Fruit fly (Drosophila melanogaster) whole organism, embryonic: ENCODE results near the gene salm.
A peak's percentile ranks its signal among the peaks of the same experiment; 100 is the strongest.

Source experiments
- Adf1 ChIP-seq: fragments of 200-800 bp; sonication (Bioruptor generic); IDR thresholded peaks from 2 replicates; pipeline ENCODE4 v1.3.6; 2022; ENCODE audit warnings: missing biosample characterization, missing genetic modification characterization
- Aef1 ChIP-seq: fragments of 200-800 bp; sonication (Bioruptor generic); IDR thresholded peaks from 3 replicates; pipeline ENCODE4 v1.3.6; 2022; ENCODE audit warnings: missing biosample characterization, missing genetic modification characterization
- Bgb ChIP-seq: fragments of 200-800 bp; sonication (Bioruptor generic); IDR thresholded peaks from 2 replicates; pipeline ENCODE4 v1.3.6; 2022; ENCODE audit warnings: missing biosample characterization, missing genetic modification characterization; ENCODE audit not compliant: partially characterized antibody
- CG10274 ChIP-seq: fragments of 200-800 bp; sonication (Bioruptor generic); optimal IDR thresholded peaks from 3 replicates; lab custom pipeline; 2017; ENCODE audit warnings: missing biosample characterization, mild to moderate bottlenecking, missing genetic modification characterization
- CG11247 ChIP-seq: fragments of 200-800 bp; sonication (Bioruptor generic); IDR thresholded peaks from 2 replicates; pipeline ENCODE4 v1.3.6; 2022; ENCODE audit warnings: missing biosample characterization, missing genetic modification characterization
- CG12769 ChIP-seq: fragments of 200-800 bp; sonication (Bioruptor generic); optimal IDR thresholded peaks from 2 replicates; lab custom pipeline; 2019; ENCODE audit warnings: missing biosample characterization, mild to moderate bottlenecking, missing genetic modification characterization, moderate library complexity
- CG14667 ChIP-seq: fragments of 200-800 bp; sonication (Bioruptor generic); IDR thresholded peaks from 2 replicates; pipeline ENCODE4 v1.3.6; 2022; ENCODE audit warnings: missing biosample characterization, missing genetic modification characterization
- CG15479 ChIP-seq: fragments of 200-800 bp; sonication (Bioruptor generic); optimal IDR thresholded peaks from 3 replicates; lab custom pipeline; 2019; ENCODE audit warnings: missing biosample characterization, mild to moderate bottlenecking, missing genetic modification characterization, moderate library complexity
- CG17385 ChIP-seq: fragments of 200-800 bp; sonication (Bioruptor generic); optimal IDR thresholded peaks from 3 replicates; lab custom pipeline; 2018; ENCODE audit warnings: missing biosample characterization, mild to moderate bottlenecking, missing genetic modification characterization
- CG1832 ChIP-seq: fragments of 200-800 bp; sonication (Bioruptor generic); optimal IDR thresholded peaks from 2 replicates; lab custom pipeline; 2017; ENCODE audit warnings: missing biosample characterization, mild to moderate bottlenecking, missing genetic modification characterization, inconsistent platforms
- CG32532 ChIP-seq: fragments of 200-800 bp; sonication (Bioruptor generic); IDR thresholded peaks from 2 replicates; pipeline ENCODE4 v1.3.6; 2022; ENCODE audit warnings: missing biosample characterization, missing genetic modification characterization
- CG32767 ChIP-seq: fragments of 200-800 bp; sonication (Bioruptor generic); IDR thresholded peaks from 2 replicates; pipeline ENCODE4 v1.3.6; 2022; ENCODE audit warnings: missing biosample characterization, missing genetic modification characterization
- CG6654 ChIP-seq: fragments of 200-800 bp; sonication (Bioruptor generic); optimal IDR thresholded peaks from 2 replicates; lab custom pipeline; 2017; ENCODE audit warnings: missing biosample characterization, mild to moderate bottlenecking, missing genetic modification characterization
- Dad ChIP-seq: fragments of 200-800 bp; sonication (Bioruptor generic); optimal IDR thresholded peaks from 3 replicates; lab custom pipeline; 2016; ENCODE audit warnings: missing biosample characterization, missing genetic modification characterization
- Drgx ChIP-seq: fragments of 200-800 bp; sonication (Bioruptor generic); IDR thresholded peaks from 2 replicates; pipeline ENCODE4 v1.3.6; 2022; ENCODE audit warnings: missing biosample characterization, missing genetic modification characterization
- Ets97D ChIP-seq: fragments of 200-800 bp; sonication (Bioruptor generic); optimal IDR thresholded peaks from 3 replicates; lab custom pipeline; 2016; ENCODE audit warnings: missing biosample characterization, missing genetic modification characterization
- HLHmδ ChIP-seq: fragments of 200-800 bp; sonication (Bioruptor generic); optimal IDR thresholded peaks from 2 replicates; lab custom pipeline; 2018; ENCODE audit warnings: missing biosample characterization, mild to moderate bottlenecking, missing genetic modification characterization, moderate library complexity
- HmgD ChIP-seq: fragments of 200-800 bp; sonication (Bioruptor generic); optimal IDR thresholded peaks from 3 replicates; lab custom pipeline; 2016; ENCODE audit warnings: missing biosample characterization, missing genetic modification characterization
- Hmr ChIP-seq: fragments of 200-800 bp; sonication (Bioruptor generic); optimal IDR thresholded peaks from 3 replicates; lab custom pipeline; 2017; ENCODE audit warnings: mild to moderate bottlenecking, missing biosample characterization, missing genetic modification reagents, missing genetic modification characterization
- Kr ChIP-seq: fragments of 200-800 bp; sonication (Bioruptor generic); optimal IDR thresholded peaks from 2 replicates; lab custom pipeline; 2017; ENCODE audit warnings: missing biosample characterization, mild to moderate bottlenecking, missing genetic modification characterization
- MBD-R2 ChIP-seq: fragments of 200-800 bp; sonication (Bioruptor generic); IDR thresholded peaks from 2 replicates; pipeline ENCODE4 v1.3.6; 2022; ENCODE audit warnings: missing biosample characterization, missing genetic modification characterization
- Nf-YA ChIP-seq: fragments of 200-800 bp; sonication (Bioruptor generic); IDR thresholded peaks from 2 replicates; pipeline ENCODE4 v1.3.6; 2022; ENCODE audit warnings: missing biosample characterization, missing genetic modification characterization
- Tbp ChIP-seq: fragments of >200 bp; optimal IDR thresholded peaks from 2 replicates; lab custom pipeline; 2018; ENCODE audit warnings: missing biosample characterization, missing genetic modification characterization
- Trl ChIP-seq, 3 experiments: fragments of >200 bp in 2 of 3; fragments of 200-800 bp in 1 of 3; sonication (Bioruptor generic) in 1 of 3; optimal IDR thresholded peaks; 2 replicates in 1 of 3; 3 replicates in 2 of 3; lab custom pipeline; 2016 to 2017; ENCODE audit warnings: missing biosample characterization in 1 of 3, missing genetic modification characterization in 1 of 3
- YL-1 ChIP-seq: fragments of 200-800 bp; sonication (Bioruptor generic); optimal IDR thresholded peaks from 3 replicates; lab custom pipeline; 2017; ENCODE audit warnings: missing biosample characterization, mild to moderate bottlenecking, missing genetic modification characterization
- abd-A ChIP-seq: fragments of 200-800 bp; sonication (Bioruptor generic); optimal IDR thresholded peaks from 3 replicates; lab custom pipeline; 2019; ENCODE audit warnings: missing biosample characterization, mild to moderate bottlenecking, missing genetic modification characterization, moderate library complexity
- aop ChIP-seq: fragments of 200-800 bp; sonication (Bioruptor generic); IDR thresholded peaks from 2 replicates; pipeline ENCODE4 v1.3.6; 2022; ENCODE audit warnings: missing biosample characterization, missing genetic modification characterization
- ash1 ChIP-seq: fragments of 200-800 bp; sonication (Bioruptor generic); optimal IDR thresholded peaks from 2 replicates; lab custom pipeline; 2018; ENCODE audit warnings: missing biosample characterization, mild to moderate bottlenecking, missing genetic modification characterization
- bowl ChIP-seq: fragments of 200-800 bp; sonication (Bioruptor generic); IDR thresholded peaks from 2 replicates; pipeline ENCODE4 v1.3.6; 2022; ENCODE audit warnings: missing biosample characterization, missing genetic modification characterization
- cato ChIP-seq: fragments of 200-800 bp; sonication (Bioruptor generic); optimal IDR thresholded peaks from 2 replicates; lab custom pipeline; 2016; ENCODE audit warnings: missing biosample characterization, missing genetic modification characterization, borderline replicate concordance
- caup ChIP-seq: fragments of 200-800 bp; sonication (Bioruptor generic); optimal IDR thresholded peaks from 3 replicates; lab custom pipeline; 2017; ENCODE audit warnings: missing biosample characterization, mild to moderate bottlenecking, missing genetic modification characterization, moderate library complexity; ENCODE audit not compliant: severe bottlenecking
- chm ChIP-seq: fragments of 200-800 bp; sonication (Bioruptor generic); IDR thresholded peaks from 2 replicates; pipeline ENCODE4 v1.3.6; 2022; ENCODE audit warnings: missing biosample characterization, missing genetic modification characterization
- ewg ChIP-seq: fragments of 200-800 bp; sonication (Bioruptor generic); optimal IDR thresholded peaks from 3 replicates; lab custom pipeline; 2017; ENCODE audit warnings: mild to moderate bottlenecking, missing biosample characterization, missing genetic modification reagents, missing genetic modification characterization
- exex ChIP-seq: fragments of 200-800 bp; sonication (Bioruptor generic); optimal IDR thresholded peaks from 4 replicates; lab custom pipeline; 2018; ENCODE audit warnings: missing biosample characterization, mild to moderate bottlenecking, missing genetic modification characterization, moderate library complexity
- ftz-f1 ChIP-seq: fragments of 200-800 bp; sonication (Bioruptor generic); optimal IDR thresholded peaks from 2 replicates; lab custom pipeline; 2016; ENCODE audit warnings: missing biosample characterization, missing genetic modification characterization
- hbn ChIP-seq: fragments of 200-800 bp; sonication (Bioruptor generic); IDR thresholded peaks from 2 replicates; pipeline ENCODE4 v1.3.6; 2022; ENCODE audit warnings: missing biosample characterization, missing genetic modification characterization; ENCODE audit not compliant: partially characterized antibody
- her ChIP-seq: fragments of 200-800 bp; sonication (Bioruptor generic); optimal IDR thresholded peaks from 2 replicates; lab custom pipeline; 2016; ENCODE audit warnings: missing biosample characterization, missing genetic modification characterization
- kni ChIP-seq: fragments of 200-800 bp; sonication (Bioruptor generic); optimal IDR thresholded peaks from 3 replicates; lab custom pipeline; 2017; ENCODE audit warnings: mild to moderate bottlenecking, missing biosample characterization, missing genetic modification reagents, missing genetic modification characterization
- knrl ChIP-seq: fragments of 200-800 bp; sonication (Bioruptor generic); IDR thresholded peaks from 3 replicates; pipeline ENCODE4 v1.3.6; 2022; ENCODE audit warnings: missing biosample characterization, missing genetic modification characterization; ENCODE audit not compliant: partially characterized antibody
- mirr ChIP-seq: fragments of 200-800 bp; sonication (Bioruptor generic); optimal IDR thresholded peaks from 3 replicates; lab custom pipeline; 2018; ENCODE audit warnings: missing biosample characterization, mild to moderate bottlenecking, missing genetic modification characterization
- oc ChIP-seq: fragments of 200-800 bp; sonication (Bioruptor generic); optimal IDR thresholded peaks from 2 replicates; lab custom pipeline; 2018; ENCODE audit warnings: missing biosample characterization, mild to moderate bottlenecking, missing genetic modification characterization, moderate library complexity
- otp ChIP-seq: fragments of 200-800 bp; sonication (Bioruptor generic); IDR thresholded peaks from 3 replicates; pipeline ENCODE4, ENCODE4 v1.3.6; 2022; ENCODE audit warnings: missing biosample characterization, missing genetic modification characterization
- pros ChIP-seq: fragments of 200-800 bp; sonication (Bioruptor generic); optimal IDR thresholded peaks from 3 replicates; lab custom pipeline; 2019; ENCODE audit warnings: missing biosample characterization, mild to moderate bottlenecking, missing genetic modification characterization, moderate library complexity
- salm ChIP-seq: fragments of 200-800 bp; sonication (Bioruptor generic); optimal IDR thresholded peaks from 2 replicates; lab custom pipeline; 2018; ENCODE audit warnings: missing biosample characterization, mild to moderate bottlenecking, missing genetic modification characterization
- scrt ChIP-seq: fragments of 200-800 bp; sonication (Bioruptor generic); optimal IDR thresholded peaks from 2 replicates; lab custom pipeline; 2018; ENCODE audit warnings: missing biosample characterization, mild to moderate bottlenecking, missing genetic modification characterization, moderate library complexity
- sens-2 ChIP-seq: fragments of 200-800 bp; sonication (Bioruptor generic); IDR thresholded peaks from 2 replicates; pipeline ENCODE4 v1.3.6; 2022; ENCODE audit warnings: missing biosample characterization, missing genetic modification characterization
- sna ChIP-seq: fragments of 200-800 bp; sonication (Bioruptor generic); IDR thresholded peaks from 2 replicates; pipeline ENCODE4 v1.3.6; 2022; ENCODE audit warnings: missing biosample characterization, missing genetic modification characterization; ENCODE audit not compliant: partially characterized antibody
- tll ChIP-seq, 2 experiments: fragments of 200-800 bp in 1 of 2; fragments of >200 bp in 1 of 2; sonication (Bioruptor generic) in 1 of 2; optimal IDR thresholded peaks; 2 replicates each; lab custom pipeline; 2017 to 2019; ENCODE audit warnings: missing biosample characterization in 2 of 2, missing genetic modification characterization in 2 of 2, mild to moderate bottlenecking in 1 of 2, moderate library complexity in 1 of 2
- zen ChIP-seq: fragments of 200-800 bp; sonication (Bioruptor generic); optimal IDR thresholded peaks from 3 replicates; lab custom pipeline; 2018; ENCODE audit warnings: missing biosample characterization, mild to moderate bottlenecking, missing genetic modification characterization, moderate library complexity

salm gene

dm6 chr2L:11447641-11448040 is 2.2 kb upstream of the salm start (continued):
- TF ChIP-seq CG12769 (tag; lab: Kevin White, UChicago): peak; percentile 46
- no peak for TF ChIP-seq YL-1 (GFP tag; lab: Kevin White, UChicago)
- peak; percentile 82 to 95 for TF ChIP-seq Trl (optimal IDR thresholded peaks at IDR 0.05; lab: Kevin White, UChicago)
- peak; percentile 60 for TF ChIP-seq Trl (GFP tag; optimal IDR thresholded peaks at IDR 0.05; lab: Kevin White, UChicago)
- no peak for TF ChIP-seq Hmr (GFP tag; lab: Kevin White, UChicago)
- TF ChIP-seq oc (tag; lab: Kevin White, UChicago): peak; percentile 73
- TF ChIP-seq exex (tag; lab: Kevin White, UChicago): no peak
- TF ChIP-seq scrt (GFP tag; lab: Kevin White, UChicago): peak; percentile 86
- peak; percentile 96 for TF ChIP-seq CG1832 (GFP tag; lab: Kevin White, UChicago)
- no peak for TF ChIP-seq Dad (GFP tag; lab: Kevin White, UChicago)
- TF ChIP-seq HmgD: peak; percentile 90
- no peak for TF ChIP-seq hbn (GFP tag; lab: Robert Waterston, UW)
- no peak for TF ChIP-seq Ets97D (GFP tag; lab: Kevin White, UChicago)
- peak; percentile 7 for TF ChIP-seq Tbp (GFP tag; lab: Kevin White, UChicago)
- no peak for TF ChIP-seq knrl (GFP tag; lab: Robert Waterston, UW)
- 0 out of 3 replicates have a peak, but pooled peaks have one; percentile 21 for TF ChIP-seq otp (GFP tag; lab: Robert Waterston, UW)
- peak; percentile 61 for TF ChIP-seq ewg (GFP tag; lab: Kevin White, UChicago)
- no peak for TF ChIP-seq CG11247 (GFP tag; lab: Robert Waterston, UW)
- TF ChIP-seq HLHmδ (GFP tag; lab: Kevin White, UChicago): no peak
- TF ChIP-seq Aef1: peak; percentile 90
- TF ChIP-seq caup (GFP tag; lab: Kevin White, UChicago): no peak
- peak; percentile 29; the same call in 1 of the 2 replicates for TF ChIP-seq MBD-R2
- peak; percentile 53 for TF ChIP-seq Kr (GFP tag; lab: Kevin White, UChicago)
- peak in 1 of 2 experiments; percentile 61 for TF ChIP-seq tll (GFP tag; optimal IDR thresholded peaks at IDR 0.05; lab: Kevin White, UChicago)
- peak; percentile 47 for TF ChIP-seq CG17385 (GFP tag; lab: Kevin White, UChicago)
- TF ChIP-seq chm: 0 out of 2 replicates have a peak, but pooled peaks have one; percentile 25
- TF ChIP-seq CG15479: peak; percentile 55
- TF ChIP-seq sens-2 (GFP tag; lab: Robert Waterston, UW): no peak
- peak; percentile 94 for TF ChIP-seq salm
- peak; percentile 88 for TF ChIP-seq kni (GFP tag; lab: Kevin White, UChicago)
- TF ChIP-seq CG32767 (GFP tag; lab: Robert Waterston, UW): no peak
- 0 out of 2 replicates have a peak, but pooled peaks have one; percentile 54 for TF ChIP-seq aop (GFP tag; lab: Robert Waterston, UW)
- TF ChIP-seq ash1: peak; percentile 16
- TF ChIP-seq CG32532 (GFP tag; lab: Robert Waterston, UW): peak; percentile 40; the same call in 1 of the 2 replicates
- no peak for TF ChIP-seq cato (GFP tag; lab: Kevin White, UChicago)
- peak; percentile 56 for TF ChIP-seq mirr
- TF ChIP-seq abd-A (tag; lab: Kevin White, UChicago): peak; percentile 99
- peak; percentile 45; the same call in 1 of the 2 replicates for TF ChIP-seq Bgb (GFP tag; lab: Robert Waterston, UW)
- TF ChIP-seq pros (GFP tag; lab: Kevin White, UChicago): peak; percentile 77
- TF ChIP-seq CG10274 (GFP tag; lab: Kevin White, UChicago): no peak
- peak; percentile 42; the same call in 1 of the 2 replicates for TF ChIP-seq sna (GFP tag; lab: Robert Waterston, UW)
- no peak for TF ChIP-seq CG6654
- TF ChIP-seq ftz-f1 (GFP tag; lab: Kevin White, UChicago): peak; percentile 46
- 0 out of 2 replicates have a peak, but pooled peaks have one; percentile 28 for TF ChIP-seq Drgx (GFP tag; lab: Robert Waterston, UW)
- no peak; the same call in 1 of the 2 replicates for TF ChIP-seq bowl (GFP tag; lab: Robert Waterston, UW)
- TF ChIP-seq Adf1 (GFP tag; lab: Robert Waterston, UW): peak; percentile 84
- no peak for TF ChIP-seq CG14667 (GFP tag; lab: Robert Waterston, UW)
- TF ChIP-seq zen (tag; lab: Kevin White, UChicago): peak; percentile 50
- TF ChIP-seq Nf-YA (GFP tag; lab: Robert Waterston, UW): peak; percentile 58; the same call in 1 of the 2 replicates
- peak; percentile 66 for TF ChIP-seq her
